Fruit fly (Drosophila melanogaster): ENCODE results near the gene ago.

DNA sequence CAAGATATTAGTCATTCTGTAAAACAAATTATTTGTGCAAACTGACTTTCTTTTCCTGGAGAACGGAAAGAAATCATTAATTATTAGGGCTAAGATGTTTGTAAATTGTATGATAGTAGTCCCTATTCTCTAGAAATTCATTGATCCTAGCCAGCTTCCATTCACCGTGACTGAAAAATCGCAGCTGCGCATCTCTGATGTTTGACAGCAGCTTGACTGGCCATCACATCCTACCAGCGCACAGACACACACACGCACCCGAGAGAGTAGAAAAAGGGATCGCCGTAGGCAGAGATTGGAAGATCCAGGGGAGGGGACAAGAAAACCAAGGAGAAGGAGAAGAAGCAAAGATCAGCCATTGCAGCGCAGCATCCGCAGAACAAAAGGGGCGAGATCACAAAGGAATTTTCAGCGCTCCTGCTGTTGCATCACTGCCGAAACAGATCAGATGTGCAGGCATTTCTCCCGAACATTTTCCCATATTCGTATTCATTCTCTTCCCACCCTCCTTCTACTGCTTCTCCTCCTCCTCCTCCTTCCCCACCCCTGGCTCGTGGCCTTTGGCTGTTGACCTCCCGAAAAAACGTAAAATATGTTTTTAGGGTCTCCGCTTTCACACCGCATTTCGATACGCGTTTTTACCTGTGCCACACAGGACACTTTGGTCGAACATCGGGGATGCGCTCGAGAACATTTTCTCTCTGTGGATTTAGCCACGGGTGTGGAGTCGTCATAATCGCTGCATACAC lies 1.1 kb downstream of the ago start:
- no peak for TF ChIP-seq CG8478 (optimal IDR thresholded peaks at IDR 0.05)
- TF ChIP-seq usp (GFP tag; optimal IDR thresholded peaks at IDR 0.05) = no peak

All from whole organism.